Worm (Caenorhabditis elegans): ENCODE data around the gene cdc-48.2.

- TF ChIP-seq T20F7.1 (GFP tag; optimal IDR thresholded peaks at IDR 0.05) (no peak), spr-3 (GFP tag; optimal IDR thresholded peaks at IDR 0.05) (no peak), ztf-11 (tag; optimal IDR thresholded peaks at IDR 0.05) (no peak), pqm-1 (tag; optimal IDR thresholded peaks at IDR 0.05) (no peak), nhr-25 (tag; optimal IDR thresholded peaks at IDR 0.05; ENCODE audit: borderline replicate concordance, insufficient read depth) (no peak), nhr-11 (tag; optimal IDR thresholded peaks at IDR 0.05) (no peak), fkh-10 (GFP tag; optimal IDR thresholded peaks at IDR 0.05) (no peak), tra-1 (GFP tag; IDR thresholded peaks at IDR 0.05) (no peak), jun-1 (tag; optimal IDR thresholded peaks at IDR 0.05) (no peak), ama-1 (optimal IDR thresholded peaks at IDR 0.05) (no peak)
Observed at ce11 chrII:8093914-8094313, 44.4 kb upstream of the cdc-48.2 start.
